Fruit fly (Drosophila melanogaster) whole organism: ENCODE data around the gene Takl1.
A peak's percentile ranks its signal among the peaks of the same experiment; 100 is the strongest.

Experiments
- CG8478 ChIP-seq: fragments of >200 bp; optimal IDR thresholded peaks from 2 replicates; lab custom pipeline; 2018; ENCODE audit warnings: inconsistent platforms
- Dll ChIP-seq: fragments of >200 bp; optimal IDR thresholded peaks from 2 replicates; lab custom pipeline; 2017
- EcR ChIP-seq, 2 experiments: fragments of >200 bp; optimal IDR thresholded peaks; 2 replicates each; lab custom pipeline; 2017; ENCODE audit warnings: missing biosample characterization in 2 of 2, missing genetic modification characterization in 2 of 2, missing genetic modification reagents in 2 of 2
- pan ChIP-seq: fragments of >200 bp; optimal IDR thresholded peaks from 2 replicates; lab custom pipeline; 2017
- psq ChIP-seq: fragments of >200 bp; optimal IDR thresholded peaks from 2 replicates; lab custom pipeline; 2017
- usp ChIP-seq: fragments of >200 bp; optimal IDR thresholded peaks from 2 replicates; lab custom pipeline; 2017; ENCODE audit warnings: missing biosample characterization, missing genetic modification characterization, mixed read lengths

Takl1 gene

dm6 chr3R:20784436-20785368 is 12.3 kb upstream of the Takl1 start:
- TF ChIP-seq psq (lab: Kevin White, UChicago) = no peak
- TF ChIP-seq pan = no peak
- no peak for TF ChIP-seq CG8478 (lab: Kevin White, UChicago)
- no peak for TF ChIP-seq usp (GFP tag; lab: Kevin White, UChicago)
- TF ChIP-seq Dll (lab: Kevin White, UChicago) = peak; percentile 85
- peak in 1 of 2 experiments; percentile 17 for TF ChIP-seq EcR (GFP tag; optimal IDR thresholded peaks at IDR 0.05; lab: Kevin White, UChicago)

- TF ChIP-seq EcR (GFP tag; optimal IDR thresholded peaks at IDR 0.05; lab: Kevin White, UChicago) (no peak), psq (lab: Kevin White, UChicago) (no peak), pan (no peak), CG8478 (lab: Kevin White, UChicago) (peak; percentile 70), Dll (lab: Kevin White, UChicago) (peak; percentile 60)
Measured at dm6 chr3R:20783714-20784435, 11.5 kb upstream of the Takl1 start.

- TF ChIP-seq psq (lab: Kevin White, UChicago) = no peak
- TF ChIP-seq EcR (GFP tag; optimal IDR thresholded peaks at IDR 0.05; lab: Kevin White, UChicago) = no peak
- peak; percentile 99 for TF ChIP-seq Dll (lab: Kevin White, UChicago)
- no peak for TF ChIP-seq pan
- no peak for TF ChIP-seq usp (GFP tag; lab: Kevin White, UChicago)
Measured at dm6 chr3R:20782655-20783105, 10.3 kb upstream of the Takl1 start.

dm6 chr3R:20782104-20782654 is 9.8 kb upstream of the Takl1 start:
- TF ChIP-seq CG8478 (lab: Kevin White, UChicago) = no peak
- TF ChIP-seq usp (GFP tag; lab: Kevin White, UChicago) = no peak

- TF ChIP-seq psq (lab: Kevin White, UChicago) (no peak), pan (no peak), Dll (lab: Kevin White, UChicago) (peak; percentile 40)
Measured at dm6 chr3R:20779969-20780368, 7.6 kb upstream of the Takl1 start.

- TF ChIP-seq Dll (lab: Kevin White, UChicago) (no peak), psq (lab: Kevin White, UChicago) (no peak)
Measured at dm6 chr3R:20779545-20779944, 7.1 kb upstream of the Takl1 start.

dm6 chr3R:20778285-20778926 is 6.0 kb upstream of the Takl1 start:
- TF ChIP-seq psq (lab: Kevin White, UChicago) (no peak), EcR (GFP tag; optimal IDR thresholded peaks at IDR 0.05; lab: Kevin White, UChicago) (peak in 1 of 2 experiments; percentile 58), pan (no peak), CG8478 (lab: Kevin White, UChicago) (peak; percentile 2), usp (GFP tag; lab: Kevin White, UChicago) (no peak), Dll (lab: Kevin White, UChicago) (peak; percentile 89)

dm6 chr3R:20774125-20774524 is 1.7 kb upstream of the Takl1 start:
- no peak for TF ChIP-seq Dll (lab: Kevin White, UChicago)
- TF ChIP-seq usp (GFP tag; lab: Kevin White, UChicago) = no peak
- no peak for TF ChIP-seq psq (lab: Kevin White, UChicago)
- TF ChIP-seq CG8478 (lab: Kevin White, UChicago) = no peak
- TF ChIP-seq EcR (GFP tag; optimal IDR thresholded peaks at IDR 0.05; lab: Kevin White, UChicago) = no peak
- no peak for TF ChIP-seq pan

dm6 chr3R:20773174-20773573 is 773 bp upstream of the Takl1 start:
- TF ChIP-seq EcR (GFP tag; optimal IDR thresholded peaks at IDR 0.05; lab: Kevin White, UChicago) (no peak), usp (GFP tag; lab: Kevin White, UChicago) (no peak), psq (lab: Kevin White, UChicago) (no peak), CG8478 (lab: Kevin White, UChicago) (no peak), Dll (lab: Kevin White, UChicago) (no peak), pan (no peak)

dm6 chr3R:20766156-20766486 is 6.3 kb downstream of the Takl1 start:
- TF ChIP-seq usp (GFP tag; lab: Kevin White, UChicago) = no peak
- TF ChIP-seq Dll (lab: Kevin White, UChicago) = no peak
- no peak for TF ChIP-seq psq (lab: Kevin White, UChicago)
- no peak for TF ChIP-seq CG8478 (lab: Kevin White, UChicago)
- no peak for TF ChIP-seq pan

dm6 chr3R:20765302-20766155 is 6.9 kb downstream of the Takl1 start:
- peak; percentile 88 to 90 for TF ChIP-seq EcR (GFP tag; optimal IDR thresholded peaks at IDR 0.05; lab: Kevin White, UChicago)
- no peak for TF ChIP-seq psq (lab: Kevin White, UChicago)
